Worm (Caenorhabditis elegans): ENCODE data around the gene pgp-7.
A peak's percentile ranks its signal among the peaks of the same experiment; 100 is the strongest.

pgp-7 gene

ce11 chrX:10900079-10900724 lies 30.2 kb upstream of the pgp-7 start, which contains the start of gene suca-1 (continued):
- TF ChIP-seq dve-1 (tag; optimal IDR thresholded peaks at IDR 0.05) (no peak), dmd-4 (tag; optimal IDR thresholded peaks at IDR 0.05; ENCODE audit: borderline replicate concordance) (no peak), pat-9 (tag; optimal IDR thresholded peaks at IDR 0.05) (no peak), ceh-34 (tag; optimal IDR thresholded peaks at IDR 0.05) (peak; percentile 51), nfya-1 (tag; optimal IDR thresholded peaks at IDR 0.05) (peak; percentile 67), pha-4 (tag; optimal IDR thresholded peaks at IDR 0.05) (no peak), F13H6.1 (tag; optimal IDR thresholded peaks at IDR 0.05) (peak; percentile 40), odd-2 (tag; optimal IDR thresholded peaks at IDR 0.05) (no peak), fkh-10 (GFP tag; optimal IDR thresholded peaks at IDR 0.05) (no peak), gmeb-2 (tag; optimal IDR thresholded peaks at IDR 0.05) (peak; percentile 14), ceh-2 (tag; optimal IDR thresholded peaks at IDR 0.05) (peak; percentile 33), hlh-8 (tag; optimal IDR thresholded peaks at IDR 0.05) (no peak), ceh-9 (tag; optimal IDR thresholded peaks at IDR 0.05) (no peak), C38D4.7 (GFP tag; optimal IDR thresholded peaks at IDR 0.05) (peak; percentile 14), tbx-7 (tag; optimal IDR thresholded peaks at IDR 0.05) (no peak), unc-3 (GFP tag; conservative IDR thresholded peaks at IDR 0.05) (no peak), unc-3 (tag; optimal IDR thresholded peaks at IDR 0.05) (no peak), fax-1 (tag; optimal IDR thresholded peaks at IDR 0.05) (no peak), elt-4 (tag; optimal IDR thresholded peaks at IDR 0.05) (no peak), ztf-16 (tag; optimal IDR thresholded peaks at IDR 0.05) (no peak), nhr-232 (tag; optimal IDR thresholded peaks at IDR 0.05) (no peak), eyg-1 (tag; optimal IDR thresholded peaks at IDR 0.05) (no peak)

- TF ChIP-seq dmd-4 (tag; optimal IDR thresholded peaks at IDR 0.05; ENCODE audit: borderline replicate concordance) = no peak
- TF ChIP-seq ttx-3 (tag; optimal IDR thresholded peaks at IDR 0.05) = no peak
- no peak for TF ChIP-seq nfya-1 (tag; optimal IDR thresholded peaks at IDR 0.05)
Measured at ce11 chrX:10896498-10896897, 26.5 kb upstream of the pgp-7 start, which contains the start of gene haly-1. Gene haly-1 (minus strand): TSS chrX:10896598.

ce11 chrX:10891890-10892289 lies 21.9 kb upstream of the pgp-7 start, which contains the start of gene F47B10.3:
Gene F47B10.3 (plus strand): TSS chrX:10892190.
- TF ChIP-seq pha-4 (tag; optimal IDR thresholded peaks at IDR 0.05) = no peak
- TF ChIP-seq ceh-22 (tag; optimal IDR thresholded peaks at IDR 0.05) = no peak
- no peak for TF ChIP-seq ceh-6 (GFP tag; optimal IDR thresholded peaks at IDR 0.05)
- no peak for TF ChIP-seq ceh-18 (tag; optimal IDR thresholded peaks at IDR 0.05)
- no peak for TF ChIP-seq rnt-1 (tag; optimal IDR thresholded peaks at IDR 0.05)
- no peak for TF ChIP-seq lin-11 (tag; optimal IDR thresholded peaks at IDR 0.05)
- no peak for TF ChIP-seq sdc-2 (tag; optimal IDR thresholded peaks at IDR 0.05)
- TF ChIP-seq ceh-45 (GFP tag; IDR thresholded peaks at IDR 0.05) = no peak
- no peak for TF ChIP-seq Y22D7AL.16 (tag; optimal IDR thresholded peaks at IDR 0.05)
- no peak for TF ChIP-seq C38D4.7 (GFP tag; optimal IDR thresholded peaks at IDR 0.05)
- no peak for TF ChIP-seq zip-5 (tag; optimal IDR thresholded peaks at IDR 0.05)
- no peak for TF ChIP-seq ceh-14 (tag; optimal IDR thresholded peaks at IDR 0.05)
- no peak for TF ChIP-seq hlh-30 (tag; optimal IDR thresholded peaks at IDR 0.05; ENCODE audit: insufficient read depth)
- no peak for TF ChIP-seq eyg-1 (tag; optimal IDR thresholded peaks at IDR 0.05)
- TF ChIP-seq ceh-30 (tag; optimal IDR thresholded peaks at IDR 0.05) = no peak

- TF ChIP-seq ceh-48 (tag; optimal IDR thresholded peaks at IDR 0.05) = no peak
- TF ChIP-seq hlh-30 (tag; optimal IDR thresholded peaks at IDR 0.05; ENCODE audit: insufficient read depth) = no peak
- TF ChIP-seq unc-42 (tag; optimal IDR thresholded peaks at IDR 0.05) = no peak
- TF ChIP-seq lin-11 (tag; optimal IDR thresholded peaks at IDR 0.05) = no peak
- TF ChIP-seq fax-1 (tag; optimal IDR thresholded peaks at IDR 0.05) = no peak
- TF ChIP-seq ama-1 (optimal IDR thresholded peaks at IDR 0.05) = no peak
- TF ChIP-seq C08G9.2 (tag; optimal IDR thresholded peaks at IDR 0.05) = no peak
- no peak for TF ChIP-seq ceh-14 (tag; optimal IDR thresholded peaks at IDR 0.05)
- TF ChIP-seq ceh-31 (tag; optimal IDR thresholded peaks at IDR 0.05) = no peak
- TF ChIP-seq ceh-9 (tag; optimal IDR thresholded peaks at IDR 0.05) = no peak
- TF ChIP-seq unc-3 (GFP tag; conservative IDR thresholded peaks at IDR 0.05) = no peak
- TF ChIP-seq unc-3 (tag; optimal IDR thresholded peaks at IDR 0.05) = no peak
- TF ChIP-seq Y22D7AL.16 (tag; optimal IDR thresholded peaks at IDR 0.05) = no peak
- TF ChIP-seq dmd-4 (tag; optimal IDR thresholded peaks at IDR 0.05; ENCODE audit: borderline replicate concordance) = no peak
- TF ChIP-seq ceh-45 (GFP tag; IDR thresholded peaks at IDR 0.05) = no peak
- TF ChIP-seq pha-4 (tag; optimal IDR thresholded peaks at IDR 0.05) = no peak
- no peak for TF ChIP-seq sox-2 (GFP tag; IDR thresholded peaks at IDR 0.05)
- TF ChIP-seq npax-4 (tag; optimal IDR thresholded peaks at IDR 0.05) = no peak
- TF ChIP-seq ttx-3 (tag; optimal IDR thresholded peaks at IDR 0.05) = no peak
- TF ChIP-seq K09A11.1 (tag; optimal IDR thresholded peaks at IDR 0.05; ENCODE audit: insufficient read depth) = no peak
- TF ChIP-seq pax-1 (tag; optimal IDR thresholded peaks at IDR 0.05) = no peak
Measured at ce11 chrX:10890965-10891364, 20.9 kb upstream of the pgp-7 start, which contains the start of gene F47B10.4. Gene F47B10.4 (plus strand): TSS chrX:10891265.

All from whole organism, late embryonic.